Fruit fly (Drosophila melanogaster): ENCODE data around the gene Pomp.

Pomp gene

dm6 chr2L:20759809-20760485 is 27.5 kb upstream of the Pomp start (continued):
- no peak for TF ChIP-seq pita (GFP tag; optimal IDR thresholded peaks at IDR 0.05)
- no peak for TF ChIP-seq cato (GFP tag; optimal IDR thresholded peaks at IDR 0.05; ENCODE audit: borderline replicate concordance)
- TF ChIP-seq CG9817 (tag; optimal IDR thresholded peaks at IDR 0.05), result peak; percentile 41
- TF ChIP-seq CG11696 (GFP tag; IDR thresholded peaks at IDR 0.05), result peak; percentile 41; the same call in 1 of the 2 replicates
- peak; percentile 49 for TF ChIP-seq tap (tag; optimal IDR thresholded peaks at IDR 0.05)
- peak; percentile 58 for TF ChIP-seq Ptx1 (GFP tag; IDR thresholded peaks at IDR 0.05)
- TF ChIP-seq CG4328 (GFP tag; optimal IDR thresholded peaks at IDR 0.05), result peak; percentile 39
- TF ChIP-seq fd3F (GFP tag; optimal IDR thresholded peaks at IDR 0.05), result peak; percentile 43
- TF ChIP-seq inv (GFP tag; IDR thresholded peaks at IDR 0.05; ENCODE audit: partially characterized antibody), result no peak
- TF ChIP-seq run (tag; optimal IDR thresholded peaks at IDR 0.05), result no peak
- peak; percentile 4 for TF ChIP-seq tin (GFP tag; optimal IDR thresholded peaks at IDR 0.05)
- peak; percentile 64 for TF ChIP-seq Oli (tag; optimal IDR thresholded peaks at IDR 0.05)
- TF ChIP-seq bbx (GFP tag; IDR thresholded peaks at IDR 0.05; ENCODE audit: partially characterized antibody), result no peak
- peak; percentile 42 for TF ChIP-seq lbe (GFP tag; optimal IDR thresholded peaks at IDR 0.05)
- no peak for TF ChIP-seq Optix (GFP tag; IDR thresholded peaks at IDR 0.05)
- peak; percentile 26 for TF ChIP-seq ind (GFP tag; optimal IDR thresholded peaks at IDR 0.05)
- peak; percentile 31 for TF ChIP-seq Fer1 (GFP tag; optimal IDR thresholded peaks at IDR 0.05)
- TF ChIP-seq pum (GFP tag; optimal IDR thresholded peaks at IDR 0.05), result peak; percentile 1
- TF ChIP-seq MBD-R2 (GFP tag; IDR thresholded peaks at IDR 0.05), result no peak
- TF ChIP-seq Blimp-1 (GFP tag; optimal IDR thresholded peaks at IDR 0.05), result peak; percentile 61
- TF ChIP-seq CG14014 (GFP tag; IDR thresholded peaks at IDR 0.05), result peak; percentile 32; the same call in 1 of the 2 replicates
- TF ChIP-seq al (GFP tag; IDR thresholded peaks at IDR 0.05), result 0 out of 2 replicates have a peak, but pooled peaks have one; percentile 23
- peak; percentile 42 for TF ChIP-seq CG17385 (GFP tag; optimal IDR thresholded peaks at IDR 0.05)
- TF ChIP-seq CG17568 (GFP tag; optimal IDR thresholded peaks at IDR 0.05), result no peak
- TF ChIP-seq vvl (GFP tag; IDR thresholded peaks at IDR 0.05), result peak; percentile 63; the same call in 1 of the 2 replicates
- TF ChIP-seq CG12236 (GFP tag; optimal IDR thresholded peaks at IDR 0.05), result no peak
- no peak for TF ChIP-seq NC2β (GFP tag; optimal IDR thresholded peaks at IDR 0.05)
- TF ChIP-seq CG4707 (GFP tag; optimal IDR thresholded peaks at IDR 0.05), result no peak
- peak; percentile 31 for TF ChIP-seq CG16815 (GFP tag; optimal IDR thresholded peaks at IDR 0.05)

dm6 chr2L:20760956-20761355 is 26.5 kb upstream of the Pomp start:
- TF ChIP-seq CG15479 (GFP tag; optimal IDR thresholded peaks at IDR 0.05) (peak; percentile 74), CG2875 (GFP tag; optimal IDR thresholded peaks at IDR 0.05) (no peak)

- TF ChIP-seq zf30C (GFP tag; optimal IDR thresholded peaks at IDR 0.05) (no peak), ems (GFP tag; optimal IDR thresholded peaks at IDR 0.05) (no peak), CG11560 (tag; IDR thresholded peaks at IDR 0.05) (no peak), fd3F (GFP tag; optimal IDR thresholded peaks at IDR 0.05) (no peak), pb (GFP tag; optimal IDR thresholded peaks at IDR 0.05) (no peak), Six4 (GFP tag; optimal IDR thresholded peaks at IDR 0.05) (peak; percentile 24), nmo (GFP tag; optimal IDR thresholded peaks at IDR 0.05) (peak; percentile 52), bowl (GFP tag; IDR thresholded peaks at IDR 0.05) (no peak), Dip3 (GFP tag; optimal IDR thresholded peaks at IDR 0.05) (no peak), CG1233 (GFP tag; optimal IDR thresholded peaks at IDR 0.05) (peak; percentile 5), CG10366 (GFP tag; IDR thresholded peaks at IDR 0.05) (no peak), repo (GFP tag; optimal IDR thresholded peaks at IDR 0.05) (no peak), CG15514 (GFP tag; optimal IDR thresholded peaks at IDR 0.05) (peak; percentile 23), CG10979 (tag; optimal IDR thresholded peaks at IDR 0.05) (peak; percentile 57), ftz-f1 (GFP tag; optimal IDR thresholded peaks at IDR 0.05) (no peak), maf-S (GFP tag; optimal IDR thresholded peaks at IDR 0.05) (no peak), MTF-1 (GFP tag; optimal IDR thresholded peaks at IDR 0.05; ENCODE audit: borderline replicate concordance) (no peak), E2f1 (GFP tag; IDR thresholded peaks at IDR 0.05) (no peak)
These were observed 25.4 kb upstream of the Pomp start for dm6 chr2L:20761951-20762538.
